Worm (Caenorhabditis elegans): ENCODE data around the gene F13A7.12.

- TF ChIP-seq dmd-4 (tag; optimal IDR thresholded peaks at IDR 0.05) (no peak), nhr-11 (tag; optimal IDR thresholded peaks at IDR 0.05) (no peak), lin-39 (tag; optimal IDR thresholded peaks at IDR 0.05) (no peak)
These were observed 37.6 kb downstream of the F13A7.12 start, which contains the start of gene clec-234 for ce11 chrV:16433471-16433870.

Measured in whole organism, L2 larva.